Fruit fly (Drosophila melanogaster): ENCODE measurements around the gene CG7044.

The CG7044 gene

dm6 chr3R:21130050-21130449 is 28.5 kb upstream of the CG7044 start, which contains the start of gene Ice2 (continued):
- TF ChIP-seq Fer1 (GFP tag; optimal IDR thresholded peaks at IDR 0.05) (no peak), CG11247 (GFP tag; IDR thresholded peaks at IDR 0.05) (no peak), CG6654 (GFP tag; optimal IDR thresholded peaks at IDR 0.05) (no peak), ci (GFP tag; IDR thresholded peaks at IDR 0.05) (0 out of 3 replicates have a peak, but pooled peaks have one; percentile 14), CG7987 (GFP tag; optimal IDR thresholded peaks at IDR 0.05) (no peak), sens-2 (GFP tag; IDR thresholded peaks at IDR 0.05) (no peak), CG3281 (GFP tag; optimal IDR thresholded peaks at IDR 0.05) (no peak), CG16863 (GFP tag; optimal IDR thresholded peaks at IDR 0.05) (no peak), odd (GFP tag; optimal IDR thresholded peaks at IDR 0.05) (no peak), HmgD (GFP tag; optimal IDR thresholded peaks at IDR 0.05) (no peak), fu2 (GFP tag; optimal IDR thresholded peaks at IDR 0.05) (no peak), NC2β (GFP tag; optimal IDR thresholded peaks at IDR 0.05) (no peak), Dbx (GFP tag; IDR thresholded peaks at IDR 0.05) (no peak), YL-1 (GFP tag; optimal IDR thresholded peaks at IDR 0.05) (peak; percentile 14), H2.0 (GFP tag; IDR thresholded peaks at IDR 0.05) (no peak), vnd (GFP tag; IDR thresholded peaks at IDR 0.05; ENCODE audit: partially characterized antibody) (0 out of 3 replicates have a peak, but pooled peaks have one; percentile 7), CG9727 (GFP tag; optimal IDR thresholded peaks at IDR 0.05) (no peak), ind (GFP tag; optimal IDR thresholded peaks at IDR 0.05) (no peak), Scr (GFP tag; IDR thresholded peaks at IDR 0.05; ENCODE audit: partially characterized antibody) (peak; percentile 35), prd (optimal IDR thresholded peaks at IDR 0.05) (no peak), prd (GFP tag; IDR thresholded peaks at IDR 0.05) (no peak), CG14965 (GFP tag; optimal IDR thresholded peaks at IDR 0.05; ENCODE audit: borderline replicate concordance) (no peak), CG10565 (GFP tag; optimal IDR thresholded peaks at IDR 0.05) (no peak), CG2889 (GFP tag; IDR thresholded peaks at IDR 0.05) (no peak), Ets97D (GFP tag; optimal IDR thresholded peaks at IDR 0.05) (peak; percentile 61), E2f1 (GFP tag; IDR thresholded peaks at IDR 0.05) (no peak), CG17912 (GFP tag; optimal IDR thresholded peaks at IDR 0.05) (no peak), Rfx (GFP tag; IDR thresholded peaks at IDR 0.05) (no peak), CG14441 (GFP tag; IDR thresholded peaks at IDR 0.05) (no peak), Eip74EF (GFP tag; optimal IDR thresholded peaks at IDR 0.05) (no peak), oc (tag; optimal IDR thresholded peaks at IDR 0.05) (no peak), Fer2 (tag; optimal IDR thresholded peaks at IDR 0.05) (no peak), CG43689 (GFP tag; IDR thresholded peaks at IDR 0.05) (no peak), Ravus (GFP tag; IDR thresholded peaks at IDR 0.05) (no peak), CG31224 (GFP tag; IDR thresholded peaks at IDR 0.05) (no peak), CG14667 (GFP tag; IDR thresholded peaks at IDR 0.05) (no peak), chm (GFP tag; IDR thresholded peaks at IDR 0.05) (no peak), scrt (GFP tag; optimal IDR thresholded peaks at IDR 0.05) (no peak), Poxn (GFP tag; IDR thresholded peaks at IDR 0.05) (no peak), tap (tag; optimal IDR thresholded peaks at IDR 0.05) (no peak), CG6689 (GFP tag; IDR thresholded peaks at IDR 0.05) (no peak), Opbp (GFP tag; IDR thresholded peaks at IDR 0.05; ENCODE audit: partially characterized antibody) (peak; percentile 62), lbe (GFP tag; optimal IDR thresholded peaks at IDR 0.05) (peak; percentile 37), CG12769 (tag; optimal IDR thresholded peaks at IDR 0.05) (no peak), CG8290 (GFP tag; optimal IDR thresholded peaks at IDR 0.05) (no peak), CG8290 (tag; optimal IDR thresholded peaks at IDR 0.05) (no peak), Dref (GFP tag; IDR thresholded peaks at IDR 0.05) (peak; percentile 73), tio (GFP tag; optimal IDR thresholded peaks at IDR 0.05) (no peak), CG12659 (GFP tag; optimal IDR thresholded peaks at IDR 0.05) (peak; percentile 29), grn (GFP tag; optimal IDR thresholded peaks at IDR 0.05) (no peak), CG2712 (tag; optimal IDR thresholded peaks at IDR 0.05) (peak; percentile 44), CG5180 (GFP tag; optimal IDR thresholded peaks at IDR 0.05) (no peak), eyg (GFP tag; optimal IDR thresholded peaks at IDR 0.05) (no peak)
